Worm (Caenorhabditis elegans) whole organism, L2 larva: Measurements from ENCODE around the gene eef-1A.2.

Source experiments
- C34F6.9 ChIP-seq: fragments of 150-350 bp; optimal IDR thresholded peaks from 2 replicates; lab custom pipeline; 2014; ENCODE audit warnings: missing biosample characterization, missing genetic modification characterization
- F13H6.1 ChIP-seq: sonication (generic microtip); optimal IDR thresholded peaks from 2 replicates; lab custom pipeline; 2016; ENCODE audit warnings: missing genetic modification characterization, missing compliant biosample characterization
- R02D3.7 ChIP-seq: fragments of 150-350 bp; optimal IDR thresholded peaks from 2 replicates; lab custom pipeline; 2014; ENCODE audit warnings: missing biosample characterization, missing genetic modification characterization
- Y55F3AM.14 ChIP-seq: fragments of 200-800 bp; sonication (Bioruptor generic); optimal IDR thresholded peaks from 2 replicates; lab custom pipeline; 2018; ENCODE audit warnings: mild to moderate bottlenecking, missing genetic modification characterization, missing compliant biosample characterization
- ZK546.5 ChIP-seq: sonication (generic microtip); optimal IDR thresholded peaks from 2 replicates; lab custom pipeline; 2017; ENCODE audit warnings: missing biosample characterization, missing genetic modification characterization
- alr-1 ChIP-seq: fragments of 150-350 bp; optimal IDR thresholded peaks from 2 replicates; lab custom pipeline; 2014; ENCODE audit warnings: missing biosample characterization, missing genetic modification characterization
- aly-2 ChIP-seq: fragments of 150-350 bp; optimal IDR thresholded peaks from 2 replicates; lab custom pipeline; 2014; ENCODE audit warnings: missing biosample characterization, missing genetic modification characterization
- ama-1 ChIP-seq: fragments of 150-350 bp; optimal IDR thresholded peaks from 2 replicates; lab custom pipeline; 2018; ENCODE audit warnings: inconsistent platforms
- blmp-1 ChIP-seq: sonication (generic microtip); optimal IDR thresholded peaks from 2 replicates; lab custom pipeline; 2017; ENCODE audit warnings: missing genetic modification characterization, mild to moderate bottlenecking, missing compliant biosample characterization, antibody characterized with exemption, moderate library complexity; ENCODE audit not compliant: insufficient read depth
- ceh-16 ChIP-seq: fragments of 150-350 bp; optimal IDR thresholded peaks from 2 replicates; lab custom pipeline; 2014; ENCODE audit warnings: missing biosample characterization, missing genetic modification characterization
- ceh-82 ChIP-seq: fragments of 150-350 bp; optimal IDR thresholded peaks from 2 replicates; lab custom pipeline; 2014; ENCODE audit warnings: missing biosample characterization, missing genetic modification characterization
- crh-2 ChIP-seq: sonication (generic microtip); optimal IDR thresholded peaks from 2 replicates; lab custom pipeline; 2017; ENCODE audit warnings: missing biosample characterization, missing genetic modification characterization
- dmd-4 ChIP-seq: sonication (generic microtip); optimal IDR thresholded peaks from 2 replicates; lab custom pipeline; 2017; ENCODE audit warnings: missing biosample characterization, missing genetic modification characterization
- egl-27 ChIP-seq: sonication (generic microtip); optimal IDR thresholded peaks from 3 replicates; lab custom pipeline; 2017; ENCODE audit warnings: missing biosample characterization, missing genetic modification reagents, missing genetic modification characterization
- elt-1 ChIP-seq: fragments of 150-350 bp; optimal IDR thresholded peaks from 2 replicates; lab custom pipeline; 2014; ENCODE audit warnings: missing biosample characterization, missing genetic modification characterization
- elt-3 ChIP-seq: sonication (generic microtip); optimal IDR thresholded peaks from 2 replicates; lab custom pipeline; 2017; ENCODE audit warnings: missing biosample characterization, missing genetic modification characterization
- fos-1 ChIP-seq: fragments of 150-350 bp; optimal IDR thresholded peaks from 2 replicates; lab custom pipeline; 2014; ENCODE audit warnings: missing biosample characterization, missing genetic modification characterization
- gmeb-1 ChIP-seq: fragments of 150-350 bp; optimal IDR thresholded peaks from 2 replicates; lab custom pipeline; 2014; ENCODE audit warnings: missing biosample characterization, missing genetic modification characterization
- lin-11 ChIP-seq: fragments of 150-350 bp; sonication (generic microtip); optimal IDR thresholded peaks from 2 replicates; lab custom pipeline; 2014; ENCODE audit warnings: missing biosample characterization, missing genetic modification characterization, inconsistent platforms, mixed read lengths
- lin-13 ChIP-seq: fragments of 150-350 bp; optimal IDR thresholded peaks from 2 replicates; lab custom pipeline; 2014; ENCODE audit warnings: missing biosample characterization, missing genetic modification reagents, missing genetic modification characterization
- lin-39 ChIP-seq: fragments of 150-350 bp; optimal IDR thresholded peaks from 2 replicates; lab custom pipeline; 2014; ENCODE audit warnings: missing biosample characterization, missing genetic modification reagents, missing genetic modification characterization
- lsy-2 ChIP-seq, 2 experiments: fragments of 150-350 bp in 1 of 2; sonication (generic microtip) in 1 of 2; optimal IDR thresholded peaks; 2 replicates each; lab custom pipeline; 2014 to 2017; ENCODE audit warnings: missing biosample characterization in 2 of 2, missing genetic modification characterization in 2 of 2
- mab-5 ChIP-seq: fragments of 150-350 bp; optimal IDR thresholded peaks from 2 replicates; lab custom pipeline; 2014; ENCODE audit warnings: missing biosample characterization, missing genetic modification characterization
- mbf-1 ChIP-seq: sonication (generic microtip); optimal IDR thresholded peaks from 2 replicates; lab custom pipeline; 2017; ENCODE audit warnings: missing biosample characterization, missing genetic modification characterization
- mdl-1 ChIP-seq, 2 experiments: fragments of 150-350 bp in 1 of 2; sonication (generic microtip) in 1 of 2; optimal IDR thresholded peaks; 2 replicates each; lab custom pipeline; 2017; ENCODE audit warnings: missing biosample characterization in 2 of 2, missing genetic modification characterization in 2 of 2
- nhr-10 ChIP-seq: sonication (generic microtip); optimal IDR thresholded peaks from 2 replicates; lab custom pipeline; 2017; ENCODE audit warnings: missing biosample characterization, missing genetic modification characterization
- nhr-11 ChIP-seq: fragments of 150-350 bp; optimal IDR thresholded peaks from 2 replicates; lab custom pipeline; 2014; ENCODE audit warnings: missing biosample characterization, missing genetic modification characterization
- nhr-12 ChIP-seq: fragments of 150-350 bp; optimal IDR thresholded peaks from 2 replicates; lab custom pipeline; 2014; ENCODE audit warnings: missing biosample characterization, missing genetic modification characterization
- nhr-129 ChIP-seq: fragments of 150-350 bp; optimal IDR thresholded peaks from 2 replicates; lab custom pipeline; 2014; ENCODE audit warnings: missing biosample characterization, missing genetic modification characterization
- nhr-21 ChIP-seq: fragments of 150-350 bp; optimal IDR thresholded peaks from 2 replicates; lab custom pipeline; 2014; ENCODE audit warnings: missing biosample characterization, missing genetic modification characterization
- nhr-23 ChIP-seq: fragments of 150-350 bp; optimal IDR thresholded peaks from 2 replicates; lab custom pipeline; 2014; ENCODE audit warnings: missing biosample characterization, missing genetic modification reagents, missing genetic modification characterization
- nhr-237 ChIP-seq: fragments of 150-350 bp; optimal IDR thresholded peaks from 2 replicates; lab custom pipeline; 2014; ENCODE audit warnings: missing biosample characterization, missing genetic modification characterization
- nhr-25 ChIP-seq: fragments of 150-350 bp; sonication (generic microtip); optimal IDR thresholded peaks from 3 replicates; lab custom pipeline; 2014; ENCODE audit warnings: missing biosample characterization, missing genetic modification characterization
- nhr-6 ChIP-seq: fragments of 150-350 bp; optimal IDR thresholded peaks from 2 replicates; lab custom pipeline; 2014; ENCODE audit warnings: missing biosample characterization, missing genetic modification characterization
- nhr-77 ChIP-seq: fragments of 150-350 bp; optimal IDR thresholded peaks from 2 replicates; lab custom pipeline; 2014; ENCODE audit warnings: missing biosample characterization, missing genetic modification characterization
- peb-1 ChIP-seq: fragments of 150-350 bp; optimal IDR thresholded peaks from 2 replicates; lab custom pipeline; 2014; ENCODE audit warnings: missing biosample characterization, missing genetic modification characterization
- sem-4 ChIP-seq: fragments of 150-350 bp; optimal IDR thresholded peaks from 2 replicates; lab custom pipeline; 2014; ENCODE audit warnings: missing biosample characterization, missing genetic modification reagents, missing genetic modification characterization
- skn-1 ChIP-seq: sonication (generic microtip); optimal IDR thresholded peaks from 2 replicates; lab custom pipeline; 2017; ENCODE audit warnings: missing biosample characterization, missing genetic modification characterization
- sma-3 ChIP-seq: sonication (generic microtip); optimal IDR thresholded peaks from 2 replicates; lab custom pipeline; 2016; ENCODE audit warnings: missing genetic modification reagents, missing genetic modification characterization, missing compliant biosample characterization
- sma-9 ChIP-seq, 2 experiments: fragments of 150-350 bp in 1 of 2; sonication (generic microtip) in 1 of 2; optimal IDR thresholded peaks; 2 replicates each; lab custom pipeline; 2014 to 2016; ENCODE audit warnings: missing genetic modification characterization in 2 of 2, mild to moderate bottlenecking in 1 of 2, missing biosample characterization in 1 of 2, missing compliant biosample characterization in 1 of 2, missing genetic modification reagents in 1 of 2, moderate library complexity in 1 of 2
- snpc-4 ChIP-seq: fragments of 150-350 bp; optimal IDR thresholded peaks from 2 replicates; lab custom pipeline; 2014; ENCODE audit warnings: missing biosample characterization, missing genetic modification characterization
- unc-39 ChIP-seq: fragments of 150-350 bp; optimal IDR thresholded peaks from 2 replicates; lab custom pipeline; 2014; ENCODE audit warnings: missing biosample characterization, missing genetic modification characterization
- unc-55 ChIP-seq: fragments of 150-350 bp; sonication (generic microtip); optimal IDR thresholded peaks from 3 replicates; lab custom pipeline; 2014; ENCODE audit warnings: missing biosample characterization, missing genetic modification reagents, missing genetic modification characterization
- unc-62 ChIP-seq: fragments of 150-350 bp; optimal IDR thresholded peaks from 2 replicates; lab custom pipeline; 2014; ENCODE audit warnings: missing biosample characterization, missing genetic modification reagents, missing genetic modification characterization
- zag-1 ChIP-seq: fragments of 150-350 bp; optimal IDR thresholded peaks from 2 replicates; lab custom pipeline; 2014; ENCODE audit warnings: missing biosample characterization, missing genetic modification characterization
- ztf-1 ChIP-seq: fragments of 200-800 bp; sonication (Bioruptor generic); conservative IDR thresholded peaks from 2 replicates; pipeline ENCODE4 v1.3.6; 2022; ENCODE audit warnings: missing genetic modification characterization, missing compliant biosample characterization
- ztf-11 ChIP-seq: sonication (generic microtip); optimal IDR thresholded peaks from 2 replicates; lab custom pipeline; 2017; ENCODE audit warnings: missing biosample characterization, missing genetic modification characterization
- ztf-4 ChIP-seq: fragments of 150-350 bp; optimal IDR thresholded peaks from 2 replicates; lab custom pipeline; 2014; ENCODE audit warnings: missing biosample characterization, missing genetic modification characterization

eef-1A.2 gene

ce11 chrX:7810991-7811390 lies 12.5 kb upstream of the eef-1A.2 start:
- no peak for TF ChIP-seq mdl-1 (tag; optimal IDR thresholded peaks at IDR 0.05; lab: Kevin White, UChicago)
- no peak for TF ChIP-seq peb-1 (tag; lab: Kevin White, UChicago)
- peak; percentile 30 for TF ChIP-seq lin-13
- no peak for TF ChIP-seq ztf-1 (GFP tag; lab: Robert Waterston, UW)
- peak in 1 of 2 experiments; percentile 33 for TF ChIP-seq lsy-2 (tag; optimal IDR thresholded peaks at IDR 0.05; lab: Kevin White, UChicago)
- no peak for TF ChIP-seq ceh-16 (tag; lab: Kevin White, UChicago)
- no peak for TF ChIP-seq nhr-10
- TF ChIP-seq lin-11 (tag; lab: Kevin White, UChicago): no peak
- peak; percentile 9 for TF ChIP-seq nhr-129 (tag; lab: Kevin White, UChicago)
- no peak for TF ChIP-seq ztf-11 (tag; lab: Kevin White, UChicago)
- peak; percentile 34 for TF ChIP-seq nhr-6 (tag; lab: Kevin White, UChicago)
- TF ChIP-seq C34F6.9 (tag; lab: Kevin White, UChicago): peak; percentile 25
- TF ChIP-seq skn-1: no peak
- peak; percentile 22 for TF ChIP-seq unc-55 (GFP tag; lab: Kevin White, UChicago)
- TF ChIP-seq nhr-23 (tag; lab: Kevin White, UChicago): no peak
- TF ChIP-seq unc-39 (tag; lab: Kevin White, UChicago): no peak
- no peak for TF ChIP-seq sem-4 (tag; lab: Kevin White, UChicago)
- peak; percentile 69 for TF ChIP-seq sma-9 (GFP tag; optimal IDR thresholded peaks at IDR 0.05; lab: Kevin White, UChicago)
- TF ChIP-seq sma-9 (tag; optimal IDR thresholded peaks at IDR 0.05; lab: Kevin White, UChicago): no peak
- no peak for TF ChIP-seq dmd-4 (tag; lab: Kevin White, UChicago)
- TF ChIP-seq nhr-11: no peak
- TF ChIP-seq ama-1 (lab: Kevin White, UChicago): no peak
- peak; percentile 41 for TF ChIP-seq nhr-21
- no peak for TF ChIP-seq zag-1 (tag; lab: Kevin White, UChicago)
- no peak for TF ChIP-seq nhr-237
- TF ChIP-seq snpc-4: no peak
- TF ChIP-seq crh-2 (tag; lab: Kevin White, UChicago): peak; percentile 46
- no peak for TF ChIP-seq fos-1 (tag; lab: Kevin White, UChicago)

ce11 chrX:7814747-7815146 lies 8.7 kb upstream of the eef-1A.2 start:
- no peak for TF ChIP-seq nhr-12 (tag; lab: Kevin White, UChicago)
- TF ChIP-seq ceh-82 (tag; lab: Kevin White, UChicago): no peak
- no peak for TF ChIP-seq lin-13
- no peak for TF ChIP-seq Y55F3AM.14 (GFP tag; lab: Kevin White, UChicago)
- no peak for TF ChIP-seq unc-39 (tag; lab: Kevin White, UChicago)
- TF ChIP-seq snpc-4: no peak
- TF ChIP-seq ceh-16 (tag; lab: Kevin White, UChicago): no peak
- no peak for TF ChIP-seq sem-4 (tag; lab: Kevin White, UChicago)
- TF ChIP-seq mdl-1 (tag; optimal IDR thresholded peaks at IDR 0.05; lab: Kevin White, UChicago): no peak
- peak; percentile 46 for TF ChIP-seq crh-2 (tag; lab: Kevin White, UChicago)
- peak; percentile 35 for TF ChIP-seq unc-55 (GFP tag; lab: Kevin White, UChicago)
- TF ChIP-seq mab-5: no peak
- no peak for TF ChIP-seq skn-1
- TF ChIP-seq R02D3.7 (tag; lab: Kevin White, UChicago): no peak
- no peak for TF ChIP-seq nhr-77 (tag; lab: Kevin White, UChicago)
- no peak for TF ChIP-seq unc-62 (GFP tag; lab: Kevin White, UChicago)
- no peak for TF ChIP-seq ama-1 (lab: Kevin White, UChicago)
- peak; percentile 65 for TF ChIP-seq nhr-25
- no peak for TF ChIP-seq alr-1 (tag; lab: Kevin White, UChicago)
- TF ChIP-seq ztf-4 (tag; lab: Kevin White, UChicago): peak; percentile 15
- TF ChIP-seq nhr-129 (tag; lab: Kevin White, UChicago): peak; percentile 47
- no peak for TF ChIP-seq peb-1 (tag; lab: Kevin White, UChicago)
- no peak for TF ChIP-seq ztf-11 (tag; lab: Kevin White, UChicago)
- TF ChIP-seq mbf-1: no peak
- no peak for TF ChIP-seq nhr-6 (tag; lab: Kevin White, UChicago)
- peak; percentile 25 for TF ChIP-seq nhr-21
- no peak for TF ChIP-seq nhr-237
- no peak for TF ChIP-seq elt-3 (tag; lab: Kevin White, UChicago)
- no peak for TF ChIP-seq elt-1 (tag; lab: Kevin White, UChicago)
- TF ChIP-seq sma-3: peak; percentile 67
- peak; percentile 3 for TF ChIP-seq egl-27 (tag; lab: Kevin White, UChicago)
- TF ChIP-seq ztf-1 (GFP tag; lab: Robert Waterston, UW): no peak
- no peak for TF ChIP-seq zag-1 (tag; lab: Kevin White, UChicago)
- TF ChIP-seq blmp-1 (tag; lab: Kevin White, UChicago): peak; percentile 68
- no peak for TF ChIP-seq lin-39
- TF ChIP-seq nhr-23 (tag; lab: Kevin White, UChicago): no peak
- TF ChIP-seq nhr-10: no peak
- TF ChIP-seq gmeb-1 (tag; lab: Kevin White, UChicago): peak; percentile 48
- peak; percentile 72 for TF ChIP-seq fos-1 (tag; lab: Kevin White, UChicago)
- TF ChIP-seq lsy-2 (tag; optimal IDR thresholded peaks at IDR 0.05; lab: Kevin White, UChicago): peak in 1 of 2 experiments; percentile 10
- TF ChIP-seq F13H6.1 (tag; lab: Kevin White, UChicago): peak; percentile 37
- TF ChIP-seq dmd-4 (tag; lab: Kevin White, UChicago): no peak
- no peak for TF ChIP-seq aly-2 (tag; lab: Kevin White, UChicago)
- peak; percentile 39 for TF ChIP-seq C34F6.9 (tag; lab: Kevin White, UChicago)
- TF ChIP-seq nhr-11: no peak
- TF ChIP-seq sma-9 (GFP tag; optimal IDR thresholded peaks at IDR 0.05; lab: Kevin White, UChicago): peak; percentile 75
- TF ChIP-seq sma-9 (tag; optimal IDR thresholded peaks at IDR 0.05; lab: Kevin White, UChicago): no peak
- no peak for TF ChIP-seq lin-11 (tag; lab: Kevin White, UChicago)
- no peak for TF ChIP-seq ZK546.5 (tag; lab: Kevin White, UChicago)
